Fruit fly (Drosophila melanogaster): ENCODE measurements around the gene lic.

Gene lic

DNA sequence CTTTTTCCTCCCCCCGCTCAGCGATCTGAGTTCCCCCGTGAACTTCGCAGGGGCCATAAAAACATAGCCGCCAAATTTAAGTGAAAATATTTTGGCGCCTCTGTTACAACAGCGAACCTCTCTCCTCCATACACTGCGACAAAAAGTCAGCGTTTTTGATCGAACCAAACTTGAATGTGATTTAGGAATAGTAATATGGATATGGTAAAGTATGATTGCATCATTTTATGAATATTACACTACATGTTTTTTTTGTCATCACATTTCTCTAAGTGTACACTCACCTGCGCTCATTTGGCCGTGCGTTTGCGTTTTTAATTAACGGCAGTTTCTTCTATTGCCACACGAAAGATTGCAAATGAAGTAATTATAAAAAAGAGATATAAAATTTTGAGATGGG, 44.8 kb downstream of the lic start (continued):
- TF ChIP-seq CG6654 (GFP tag; optimal IDR thresholded peaks at IDR 0.05) (no peak), Dbx (GFP tag; IDR thresholded peaks at IDR 0.05) (no peak), otp (GFP tag; IDR thresholded peaks at IDR 0.05) (peak; percentile 54; the same call in 1 of the 3 replicates), psq (GFP tag; optimal IDR thresholded peaks at IDR 0.05) (no peak), al (GFP tag; IDR thresholded peaks at IDR 0.05) (no peak), CG1603 (tag; optimal IDR thresholded peaks at IDR 0.05) (peak; percentile 74), croc (GFP tag; conservative IDR thresholded peaks at IDR 0.05) (0 out of 3 replicates have a peak, but pooled peaks have one; percentile 23), CG8290 (GFP tag; optimal IDR thresholded peaks at IDR 0.05) (no peak), CG8290 (tag; optimal IDR thresholded peaks at IDR 0.05) (peak in 1 of 2 experiments; percentile 64), CG5245 (GFP tag; optimal IDR thresholded peaks at IDR 0.05) (peak; percentile 47), CG12071 (GFP tag; optimal IDR thresholded peaks at IDR 0.05) (peak; percentile 60), CG6254 (GFP tag; optimal IDR thresholded peaks at IDR 0.05) (peak; percentile 9), rib (GFP tag; IDR thresholded peaks at IDR 0.05) (no peak), fru (optimal IDR thresholded peaks at IDR 0.05) (no peak), CrebB (tag; optimal IDR thresholded peaks at IDR 0.05) (no peak), exex (tag; optimal IDR thresholded peaks at IDR 0.05) (no peak), jumu (GFP tag; optimal IDR thresholded peaks at IDR 0.05) (no peak), CG12744 (GFP tag; optimal IDR thresholded peaks at IDR 0.05) (peak; percentile 17), Myb (GFP tag; optimal IDR thresholded peaks at IDR 0.05) (peak; percentile 7), Ets97D (GFP tag; optimal IDR thresholded peaks at IDR 0.05) (no peak), Spps (tag; optimal IDR thresholded peaks at IDR 0.05) (no peak), CG10147 (GFP tag; optimal IDR thresholded peaks at IDR 0.05) (no peak), chif (GFP tag; optimal IDR thresholded peaks at IDR 0.05) (peak; percentile 42 to 56), ase (GFP tag; IDR thresholded peaks at IDR 0.05) (peak; percentile 62; the same call in 1 of the 3 replicates), dysf (GFP tag; IDR thresholded peaks at IDR 0.05) (peak; percentile 61), unpg (GFP tag; optimal IDR thresholded peaks at IDR 0.05) (peak; percentile 74), prd (optimal IDR thresholded peaks at IDR 0.05) (no peak), prd (GFP tag; IDR thresholded peaks at IDR 0.05) (peak; percentile 70), NK7.1 (GFP tag; optimal IDR thresholded peaks at IDR 0.05) (no peak), CG7786 (GFP tag; optimal IDR thresholded peaks at IDR 0.05) (peak; percentile 37), CG17359 (tag; optimal IDR thresholded peaks at IDR 0.05) (peak; percentile 83), CG12236 (GFP tag; optimal IDR thresholded peaks at IDR 0.05) (no peak), yki (optimal IDR thresholded peaks at IDR 0.05) (no peak), CG4820 (GFP tag; optimal IDR thresholded peaks at IDR 0.05) (peak; percentile 62), H2.0 (GFP tag; IDR thresholded peaks at IDR 0.05) (peak; percentile 37; the same call in 1 of the 2 replicates), caup (GFP tag; optimal IDR thresholded peaks at IDR 0.05; ENCODE audit: severe bottlenecking) (peak; percentile 20), nmo (GFP tag; optimal IDR thresholded peaks at IDR 0.05) (peak; percentile 53), chn (GFP tag; optimal IDR thresholded peaks at IDR 0.05) (peak; percentile 25), nom (GFP tag; optimal IDR thresholded peaks at IDR 0.05) (no peak), Ada2b (GFP tag; IDR thresholded peaks at IDR 0.05) (peak; percentile 65), dm (GFP tag; optimal IDR thresholded peaks at IDR 0.05) (no peak), tap (tag; optimal IDR thresholded peaks at IDR 0.05) (peak; percentile 42), scrt (GFP tag; optimal IDR thresholded peaks at IDR 0.05) (no peak), usp (GFP tag; optimal IDR thresholded peaks at IDR 0.05) (no peak), stc (GFP tag; IDR thresholded peaks at IDR 0.05) (peak; percentile 67; the same call in 1 of the 2 replicates), CG13287 (GFP tag; IDR thresholded peaks at IDR 0.05; ENCODE audit: partially characterized antibody) (no peak), CG12391 (tag; optimal IDR thresholded peaks at IDR 0.05) (peak; percentile 59), unc-4 (GFP tag; IDR thresholded peaks at IDR 0.05; ENCODE audit: partially characterized antibody) (no peak), CG14050 (GFP tag; IDR thresholded peaks at IDR 0.05) (peak; percentile 55; the same call in 1 of the 3 replicates), CG13894 (tag; optimal IDR thresholded peaks at IDR 0.05) (no peak), gfzf (GFP tag; optimal IDR thresholded peaks at IDR 0.05) (no peak), Dp (GFP tag; optimal IDR thresholded peaks at IDR 0.05) (no peak)

Data from whole organism, embryonic.